Worm (Caenorhabditis elegans) whole organism, L1 larva: ENCODE results near the gene T02C5.1.

Experiments
- ets-5 ChIP-seq: fragments of 200-800 bp; sonication (Bioruptor generic); IDR thresholded peaks from 2 replicates; pipeline ENCODE4 v1.3.6; 2022; ENCODE audit warnings: missing genetic modification characterization, missing compliant biosample characterization
- hlh-17 ChIP-seq: fragments of 200-800 bp; sonication (Bioruptor generic); optimal IDR thresholded peaks from 2 replicates; lab custom pipeline; 2018; ENCODE audit warnings: missing genetic modification characterization, mild to moderate bottlenecking, missing compliant biosample characterization, moderate library complexity, borderline replicate concordance
- mep-1 ChIP-seq: fragments of 150-350 bp; optimal IDR thresholded peaks from 2 replicates; lab custom pipeline; 2014; ENCODE audit warnings: missing biosample characterization, missing genetic modification characterization
- nhr-237 ChIP-seq: fragments of 150-350 bp; optimal IDR thresholded peaks from 2 replicates; lab custom pipeline; 2014; ENCODE audit warnings: missing biosample characterization, missing genetic modification characterization
- nhr-84 ChIP-seq: sonication (generic microtip); optimal IDR thresholded peaks from 2 replicates; lab custom pipeline; 2017; ENCODE audit warnings: missing biosample characterization, missing genetic modification characterization
- snpc-4 ChIP-seq: fragments of 150-350 bp; optimal IDR thresholded peaks from 2 replicates; lab custom pipeline; 2014; ENCODE audit warnings: missing biosample characterization, missing genetic modification characterization
- unc-62 ChIP-seq: fragments of 150-350 bp; optimal IDR thresholded peaks from 2 replicates; lab custom pipeline; 2014; ENCODE audit warnings: missing biosample characterization, missing genetic modification reagents, missing genetic modification characterization

DNA sequence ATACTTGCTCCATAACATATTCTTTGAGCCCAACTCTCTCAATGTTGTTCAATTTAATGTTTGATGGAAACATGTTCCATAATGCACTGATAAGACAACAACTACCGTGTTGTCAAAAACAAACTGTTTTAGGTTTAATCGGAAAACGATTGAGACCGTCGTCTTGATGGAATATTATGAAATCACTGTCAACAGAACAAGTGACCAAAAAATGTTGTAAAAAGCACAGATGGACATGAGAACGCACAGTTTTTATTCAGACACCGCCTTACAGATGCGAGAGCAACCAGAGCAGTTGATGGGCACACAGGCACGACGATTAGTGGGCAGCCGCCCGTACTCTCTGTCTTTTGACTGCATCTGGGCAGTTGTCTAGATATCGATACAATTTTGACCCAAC is 1.7 kb upstream of the T02C5.1 start:
- TF ChIP-seq nhr-237 (no peak), hlh-17 (GFP tag; lab: Kevin White, UChicago) (no peak), nhr-84 (no peak), unc-62 (no peak), mep-1 (tag; lab: Kevin White, UChicago) (no peak), snpc-4 (no peak), ets-5 (GFP tag; lab: Robert Waterston, UW) (no peak)
